Worm (Caenorhabditis elegans): ENCODE data around the gene ugt-43.

DNA sequence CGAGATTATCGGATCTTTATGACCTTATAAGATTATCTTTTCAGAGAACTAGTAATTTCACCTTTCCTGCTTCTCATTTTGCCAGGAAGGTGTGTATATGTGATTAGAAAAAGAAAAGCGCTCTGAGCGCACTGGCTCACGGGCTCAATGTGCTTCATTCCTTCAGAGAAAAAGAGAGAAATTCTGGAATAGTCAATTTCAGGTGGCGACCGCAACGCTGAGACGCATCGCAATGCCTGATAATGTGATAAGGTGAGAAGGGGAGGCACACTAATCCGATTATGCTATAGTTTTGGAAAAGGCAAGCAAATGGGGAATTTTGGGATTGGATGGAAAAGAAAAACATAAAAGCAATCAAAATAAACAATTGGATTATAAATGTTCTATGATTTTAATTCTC, 41.6 kb downstream of the ugt-43 start:
- TF ChIP-seq nhr-77 (tag; optimal IDR thresholded peaks at IDR 0.05) (no peak), elt-3 (tag; optimal IDR thresholded peaks at IDR 0.05) (no peak), nhr-6 (tag; optimal IDR thresholded peaks at IDR 0.05) (no peak), lin-13 (GFP tag; optimal IDR thresholded peaks at IDR 0.05) (no peak), ztf-11 (tag; optimal IDR thresholded peaks at IDR 0.05) (no peak), aly-2 (tag; optimal IDR thresholded peaks at IDR 0.05) (no peak), unc-62 (GFP tag; optimal IDR thresholded peaks at IDR 0.05) (no peak), nhr-12 (tag; optimal IDR thresholded peaks at IDR 0.05) (no peak), snpc-4 (tag; optimal IDR thresholded peaks at IDR 0.05) (no peak), ama-1 (optimal IDR thresholded peaks at IDR 0.05) (no peak), sem-4 (tag; optimal IDR thresholded peaks at IDR 0.05) (no peak), ceh-16 (tag; optimal IDR thresholded peaks at IDR 0.05) (no peak), ceh-82 (tag; optimal IDR thresholded peaks at IDR 0.05) (no peak)

Data from whole organism, L2 larva.